Fruit fly (Drosophila melanogaster): ENCODE results near the gene CG13992.

CG13992 gene

dm6 chr2L:5943229-5944078, 24.1 kb downstream of the CG13992 start, which contains the start of the genes Sfp26Ad and Gpdh1 (continued):
- TF ChIP-seq CG5180 (GFP tag; optimal IDR thresholded peaks at IDR 0.05): peak; percentile 17
- TF ChIP-seq seq (GFP tag; IDR thresholded peaks at IDR 0.05): peak; percentile 58; the same call in 1 of the 2 replicates
- TF ChIP-seq B-H1 (GFP tag; IDR thresholded peaks at IDR 0.05): no peak
- TF ChIP-seq CG13287 (GFP tag; IDR thresholded peaks at IDR 0.05; ENCODE audit: partially characterized antibody): peak; percentile 67
- peak; percentile 25 for TF ChIP-seq D19A (tag; optimal IDR thresholded peaks at IDR 0.05)
- peak; percentile 62 for TF ChIP-seq CG4282 (GFP tag; optimal IDR thresholded peaks at IDR 0.05)
- peak; percentile 82 for TF ChIP-seq CG12391 (tag; optimal IDR thresholded peaks at IDR 0.05)
- peak; percentile 98 to 99 for TF ChIP-seq Trl (optimal IDR thresholded peaks at IDR 0.05)
- TF ChIP-seq Trl (GFP tag; optimal IDR thresholded peaks at IDR 0.05): peak; percentile 92
- peak; percentile 61 for TF ChIP-seq gsb-n (tag; optimal IDR thresholded peaks at IDR 0.05)
- peak; percentile 80 for TF ChIP-seq Mad (GFP tag; optimal IDR thresholded peaks at IDR 0.05)
- peak; percentile 45 for TF ChIP-seq CG12071 (GFP tag; optimal IDR thresholded peaks at IDR 0.05)
- peak; percentile 69 for TF ChIP-seq CG7987 (GFP tag; optimal IDR thresholded peaks at IDR 0.05)
- TF ChIP-seq kni (GFP tag; optimal IDR thresholded peaks at IDR 0.05): peak; percentile 60
- TF ChIP-seq CG1647 (GFP tag; optimal IDR thresholded peaks at IDR 0.05): peak; percentile 83
- no peak for TF ChIP-seq CG11560 (tag; IDR thresholded peaks at IDR 0.05)
- peak; percentile 87 for TF ChIP-seq Jarid2 (GFP tag; optimal IDR thresholded peaks at IDR 0.05)
- peak; percentile 80 for TF ChIP-seq NC2β (GFP tag; optimal IDR thresholded peaks at IDR 0.05)
- peak; percentile 70 for TF ChIP-seq CG11247 (GFP tag; IDR thresholded peaks at IDR 0.05)
- peak; percentile 72 for TF ChIP-seq CG2678 (tag; optimal IDR thresholded peaks at IDR 0.05)
- no peak for TF ChIP-seq ash1 (GFP tag; optimal IDR thresholded peaks at IDR 0.05)
- TF ChIP-seq Adf1 (GFP tag; IDR thresholded peaks at IDR 0.05): peak; percentile 63; the same call in 1 of the 2 replicates
- peak; percentile 46; the same call in 1 of the 3 replicates for TF ChIP-seq Mrtf (GFP tag; IDR thresholded peaks at IDR 0.05)
- peak; percentile 66 for TF ChIP-seq CG4820 (GFP tag; optimal IDR thresholded peaks at IDR 0.05)
- TF ChIP-seq Antp (GFP tag; optimal IDR thresholded peaks at IDR 0.05): peak; percentile 80
- TF ChIP-seq Gsc (GFP tag; IDR thresholded peaks at IDR 0.05): no peak
- peak; percentile 17 for TF ChIP-seq CG17802 (tag; optimal IDR thresholded peaks at IDR 0.05)
- TF ChIP-seq hb (GFP tag; IDR thresholded peaks at IDR 0.05; ENCODE audit: partially characterized antibody): no peak
- peak; percentile 69 for TF ChIP-seq CG13296 (GFP tag; optimal IDR thresholded peaks at IDR 0.05)
- TF ChIP-seq org-1 (GFP tag; optimal IDR thresholded peaks at IDR 0.05): no peak
- peak; percentile 68 for TF ChIP-seq nau (GFP tag; optimal IDR thresholded peaks at IDR 0.05)
- peak; percentile 50; the same call in 1 of the 3 replicates for TF ChIP-seq knrl (GFP tag; IDR thresholded peaks at IDR 0.05; ENCODE audit: partially characterized antibody)
- peak; percentile 55 for TF ChIP-seq unc-4 (GFP tag; IDR thresholded peaks at IDR 0.05; ENCODE audit: partially characterized antibody)
- peak; percentile 12 for TF ChIP-seq fd64A (GFP tag; optimal IDR thresholded peaks at IDR 0.05)
- TF ChIP-seq dmrt11E (tag; optimal IDR thresholded peaks at IDR 0.05): peak; percentile 38
- TF ChIP-seq HHEX (GFP tag; optimal IDR thresholded peaks at IDR 0.05): peak; percentile 59
- TF ChIP-seq CG3407 (GFP tag; optimal IDR thresholded peaks at IDR 0.05): peak; percentile 67
- TF ChIP-seq CG1233 (GFP tag; optimal IDR thresholded peaks at IDR 0.05): peak; percentile 9
- TF ChIP-seq sug (tag; optimal IDR thresholded peaks at IDR 0.05): peak; percentile 56
- peak; percentile 80 for TF ChIP-seq CG32532 (GFP tag; IDR thresholded peaks at IDR 0.05)
- TF ChIP-seq CG4617 (GFP tag; optimal IDR thresholded peaks at IDR 0.05; ENCODE audit: borderline replicate concordance): peak; percentile 91
- 0 out of 2 replicates have a peak, but pooled peaks have one; percentile 5 for TF ChIP-seq sens-2 (GFP tag; IDR thresholded peaks at IDR 0.05)
- TF ChIP-seq aop (GFP tag; IDR thresholded peaks at IDR 0.05): no peak
- TF ChIP-seq CG6254 (GFP tag; optimal IDR thresholded peaks at IDR 0.05): peak; percentile 2
- peak; percentile 47; the same call in 1 of the 2 replicates for TF ChIP-seq CG4730 (GFP tag; IDR thresholded peaks at IDR 0.05)
- peak; percentile 58; the same call in 1 of the 2 replicates for TF ChIP-seq E2f1 (GFP tag; IDR thresholded peaks at IDR 0.05)
- no peak for TF ChIP-seq Dfd (GFP tag; optimal IDR thresholded peaks at IDR 0.05)
- peak; percentile 15 for TF ChIP-seq sima (GFP tag; optimal IDR thresholded peaks at IDR 0.05)
